Worm (Caenorhabditis elegans): Measurements from ENCODE around the gene Y22F5A.11.

- TF ChIP-seq ztf-11 (tag; optimal IDR thresholded peaks at IDR 0.05) (no peak), tra-1 (GFP tag; IDR thresholded peaks at IDR 0.05) (no peak), zip-2 (tag; optimal IDR thresholded peaks at IDR 0.05) (no peak)
Measured at ce11 chrV:10237171-10237570, 38.3 kb downstream of the Y22F5A.11 start.

All from whole organism, L4 larva.